Worm (Caenorhabditis elegans) whole organism, L4/young adult: Measurements from ENCODE around the gene dyf-3.

ENCODE experiments used
- W03F9.2 ChIP-seq: fragments of 150-350 bp; optimal IDR thresholded peaks from 2 replicates; lab custom pipeline; 2014; ENCODE audit warnings: missing biosample characterization, missing genetic modification characterization
- dao-5 ChIP-seq: sonication (generic microtip); optimal IDR thresholded peaks from 2 replicates; lab custom pipeline; 2016; ENCODE audit warnings: missing genotype, missing genetic modification characterization, moderate library complexity, missing compliant biosample characterization
- him-1 ChIP-seq: sonication (generic microtip); optimal IDR thresholded peaks from 2 replicates; lab custom pipeline; 2016; ENCODE audit warnings: missing genotype, missing genetic modification reagents, missing genetic modification characterization, missing compliant biosample characterization

Gene dyf-3

DNA sequence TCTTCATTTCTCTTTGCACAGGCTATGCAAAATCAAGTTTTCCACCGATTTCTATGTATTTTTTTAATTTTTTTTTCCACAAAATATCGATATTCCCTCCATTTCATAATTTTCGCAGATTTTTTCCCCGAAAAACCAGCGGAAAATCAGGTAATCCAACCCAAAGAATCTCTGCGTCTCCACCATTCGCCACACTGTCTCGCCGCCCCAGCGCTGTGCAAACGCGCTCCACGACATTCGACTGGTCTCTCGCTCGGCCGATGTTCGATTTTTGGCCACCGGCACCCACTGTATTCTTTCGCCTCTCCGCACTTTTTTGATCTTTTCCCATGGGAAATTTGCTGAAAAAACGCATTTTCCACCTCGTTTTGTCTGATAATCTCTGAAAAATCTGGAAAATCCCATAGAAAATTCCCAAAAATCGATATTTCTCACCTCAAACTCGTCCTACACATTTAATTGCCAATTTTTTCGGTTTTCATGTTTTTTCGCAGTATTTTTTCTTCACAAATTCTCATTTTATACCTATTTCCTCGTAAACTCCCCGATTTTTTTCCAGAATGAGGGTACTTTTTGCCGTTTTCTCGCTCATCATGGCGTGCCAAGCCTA is 30.3 kb downstream of the dyf-3 start, which contains the start of gene vha-19:
Gene vha-19, plus strand, starts transcription at position 560 of the 610 bp plus-strand sequence.
- TF ChIP-seq him-1 (tag; lab: Kevin White, UChicago) (no peak), W03F9.2 (tag; lab: Kevin White, UChicago) (no peak), dao-5 (tag; lab: Kevin White, UChicago) (no peak)

ce11 chrIV:3363784-3364183 is 35.2 kb downstream of the dyf-3 start:
- no peak for TF ChIP-seq W03F9.2 (tag; lab: Kevin White, UChicago)

DNA sequence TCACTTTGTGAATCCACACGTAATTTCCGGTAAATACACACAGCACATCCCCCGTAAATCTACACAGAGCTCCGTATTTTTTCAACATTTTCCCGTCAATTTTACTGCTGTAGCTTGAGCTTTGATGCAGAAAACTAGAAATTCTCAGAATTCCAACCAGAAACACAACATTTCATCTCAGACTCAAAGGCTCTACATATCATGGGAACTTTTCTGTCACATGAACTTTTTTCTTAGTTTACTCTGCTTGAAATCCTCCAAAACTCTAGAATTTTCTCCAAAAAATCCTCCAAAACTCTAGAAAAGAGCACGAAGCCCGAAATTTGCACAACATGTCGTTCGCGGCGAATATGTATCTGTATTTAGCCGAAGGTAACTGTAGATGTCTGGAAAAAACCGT is 35.8 kb downstream of the dyf-3 start, which contains the start of gene Y55H10A.2:
Gene Y55H10A.2, plus strand, starts transcription at position 301 of the 400 bp plus-strand sequence.
- TF ChIP-seq dao-5 (tag; lab: Kevin White, UChicago): no peak
- no peak for TF ChIP-seq him-1 (tag; lab: Kevin White, UChicago)
- TF ChIP-seq W03F9.2 (tag; lab: Kevin White, UChicago): no peak

ce11 chrIV:3354757-3355156 is 44.3 kb downstream of the dyf-3 start, which contains the start of gene F42A6.1:
Gene F42A6.1 (plus strand): TSS chrIV:3355057.
- TF ChIP-seq W03F9.2 (tag; lab: Kevin White, UChicago): no peak
- no peak for TF ChIP-seq him-1 (tag; lab: Kevin White, UChicago)
- no peak for TF ChIP-seq dao-5 (tag; lab: Kevin White, UChicago)

DNA sequence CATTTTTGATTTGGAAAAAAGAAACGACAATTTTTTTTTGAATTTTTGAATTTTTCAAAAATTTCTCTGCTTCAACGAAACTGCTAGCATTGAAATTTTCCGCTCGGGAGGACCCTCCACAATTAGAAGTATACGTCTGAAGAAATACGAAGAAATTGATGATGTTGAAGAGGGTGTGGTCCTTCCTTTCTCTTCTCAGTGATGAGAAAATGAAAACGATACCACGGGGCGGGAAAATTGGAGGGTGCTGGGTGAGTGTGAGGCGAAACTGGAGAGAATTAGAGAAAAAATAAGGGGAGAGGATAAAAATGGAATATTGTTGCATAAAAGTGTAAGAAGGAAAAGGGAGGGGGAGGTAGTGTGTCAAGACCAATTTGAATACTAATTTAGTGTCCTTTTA is 47.0 kb downstream of the dyf-3 start:
- TF ChIP-seq dao-5 (tag; lab: Kevin White, UChicago) (no peak), him-1 (tag; lab: Kevin White, UChicago) (no peak), W03F9.2 (tag; lab: Kevin White, UChicago) (no peak)

- TF ChIP-seq dao-5 (tag; lab: Kevin White, UChicago) (no peak), W03F9.2 (tag; lab: Kevin White, UChicago) (no peak), him-1 (tag; lab: Kevin White, UChicago) (no peak)
These were observed 49.0 kb downstream of the dyf-3 start, which contains the start of gene elks-1 for ce11 chrIV:3349977-3350580. Gene elks-1 (minus strand): TSS chrIV:3350027.

ce11 chrIV:3348334-3348733 is 50.7 kb downstream of the dyf-3 start:
- no peak for TF ChIP-seq dao-5 (tag; lab: Kevin White, UChicago)
- TF ChIP-seq him-1 (tag; lab: Kevin White, UChicago): no peak
- no peak for TF ChIP-seq W03F9.2 (tag; lab: Kevin White, UChicago)
